Fruit fly (Drosophila melanogaster) whole organism, embryonic: Measurements from ENCODE around the gene CG2865.

Experiments used
- Ada2b ChIP-seq: fragments of 200-800 bp; sonication (Bioruptor generic); IDR thresholded peaks from 2 replicates; pipeline ENCODE4 v1.3.6; 2022; ENCODE audit warnings: missing biosample characterization, missing genetic modification characterization
- Aef1 ChIP-seq: fragments of 200-800 bp; sonication (Bioruptor generic); IDR thresholded peaks from 3 replicates; pipeline ENCODE4 v1.3.6; 2022; ENCODE audit warnings: missing biosample characterization, missing genetic modification characterization
- Atf3 ChIP-seq: fragments of 200-800 bp; sonication (Bioruptor generic); optimal IDR thresholded peaks from 3 replicates; lab custom pipeline; 2016; ENCODE audit warnings: missing biosample characterization, missing genetic modification characterization
- Atf6 ChIP-seq: fragments of 200-800 bp; sonication (Bioruptor generic); IDR thresholded peaks from 2 replicates; pipeline ENCODE4 v1.3.6; 2022; ENCODE audit warnings: missing biosample characterization, missing genetic modification characterization
- Bteb2 ChIP-seq: fragments of 200-800 bp; sonication (Bioruptor generic); optimal IDR thresholded peaks from 2 replicates; lab custom pipeline; 2016; ENCODE audit warnings: missing biosample characterization, missing genetic modification characterization
- CG11695 ChIP-seq: fragments of 200-800 bp; sonication (Bioruptor generic); IDR thresholded peaks from 3 replicates; pipeline ENCODE4 v1.3.6; 2022; ENCODE audit warnings: missing biosample characterization, missing genetic modification characterization
- CG11696 ChIP-seq: fragments of 200-800 bp; sonication (Bioruptor generic); IDR thresholded peaks from 2 replicates; pipeline ENCODE4 v1.3.6; 2022; ENCODE audit warnings: missing biosample characterization, missing genetic modification characterization
- CG12071 ChIP-seq: fragments of 200-800 bp; sonication (Bioruptor generic); optimal IDR thresholded peaks from 3 replicates; lab custom pipeline; 2018; ENCODE audit warnings: missing biosample characterization, mild to moderate bottlenecking, missing genetic modification characterization
- CG1233 ChIP-seq: fragments of 200-800 bp; sonication (Bioruptor generic); optimal IDR thresholded peaks from 4 replicates; lab custom pipeline; 2018; ENCODE audit warnings: missing biosample characterization, mild to moderate bottlenecking, missing genetic modification characterization
- CG14965 ChIP-seq: fragments of 200-800 bp; sonication (Bioruptor generic); optimal IDR thresholded peaks from 2 replicates; lab custom pipeline; 2016; ENCODE audit warnings: missing biosample characterization, missing genetic modification characterization, borderline replicate concordance
- CG15073 ChIP-seq: fragments of 200-800 bp; sonication (Bioruptor generic); optimal IDR thresholded peaks from 2 replicates; lab custom pipeline; 2016; ENCODE audit warnings: missing biosample characterization, missing genetic modification characterization
- CG31365 ChIP-seq: fragments of 200-800 bp; sonication (Bioruptor generic); optimal IDR thresholded peaks from 2 replicates; lab custom pipeline; 2018; ENCODE audit warnings: missing biosample characterization, mild to moderate bottlenecking, missing genetic modification characterization
- CG33557 ChIP-seq: fragments of 200-800 bp; sonication (Bioruptor generic); optimal IDR thresholded peaks from 2 replicates; lab custom pipeline; 2019; ENCODE audit warnings: missing biosample characterization, mild to moderate bottlenecking, missing genetic modification characterization, moderate library complexity
- CG6791 ChIP-seq: fragments of 200-800 bp; sonication (Bioruptor generic); IDR thresholded peaks from 3 replicates; pipeline ENCODE4 v1.3.6; 2022; ENCODE audit warnings: missing biosample characterization, missing genetic modification characterization; ENCODE audit not compliant: partially characterized antibody
- CG7271 ChIP-seq: fragments of 200-800 bp; sonication (Bioruptor generic); optimal IDR thresholded peaks from 2 replicates; lab custom pipeline; 2018; ENCODE audit warnings: missing biosample characterization, mild to moderate bottlenecking, missing genetic modification characterization, moderate library complexity
- CG7745 ChIP-seq: fragments of 200-800 bp; sonication (Bioruptor generic); optimal IDR thresholded peaks from 2 replicates; lab custom pipeline; 2018; ENCODE audit warnings: missing biosample characterization, mild to moderate bottlenecking, missing genetic modification characterization, moderate library complexity
- CG9876 ChIP-seq: fragments of 200-800 bp; sonication (Bioruptor generic); optimal IDR thresholded peaks from 2 replicates; lab custom pipeline; 2016; ENCODE audit warnings: missing biosample characterization, missing genetic modification characterization
- Chrac-16 ChIP-seq: fragments of 200-800 bp; sonication (Bioruptor generic); optimal IDR thresholded peaks from 3 replicates; lab custom pipeline; 2016; ENCODE audit warnings: missing biosample characterization, missing genetic modification characterization
- Dip3 ChIP-seq: fragments of 200-800 bp; sonication (Bioruptor generic); optimal IDR thresholded peaks from 3 replicates; lab custom pipeline; 2016; ENCODE audit warnings: missing biosample characterization, missing genetic modification characterization
- Dref ChIP-seq: fragments of 200-800 bp; sonication (Bioruptor generic); IDR thresholded peaks from 2 replicates; pipeline ENCODE4 v1.3.6; 2022; ENCODE audit warnings: missing biosample characterization, missing genetic modification characterization
- Elba2 ChIP-seq: fragments of 200-800 bp; sonication (Bioruptor generic); optimal IDR thresholded peaks from 3 replicates; lab custom pipeline; 2016; ENCODE audit warnings: missing biosample characterization, missing genetic modification characterization
- Fer3 ChIP-seq: fragments of 200-800 bp; sonication (Bioruptor generic); optimal IDR thresholded peaks from 2 replicates; lab custom pipeline; 2018; ENCODE audit warnings: missing biosample characterization, mild to moderate bottlenecking, missing genetic modification characterization, moderate library complexity
- GATAe ChIP-seq: fragments of 200-800 bp; sonication (Bioruptor generic); conservative IDR thresholded peaks from 2 replicates; pipeline ENCODE4 v1.3.6; 2022; ENCODE audit warnings: missing biosample characterization, missing genetic modification characterization
- HLHmδ ChIP-seq: fragments of 200-800 bp; sonication (Bioruptor generic); optimal IDR thresholded peaks from 2 replicates; lab custom pipeline; 2018; ENCODE audit warnings: missing biosample characterization, mild to moderate bottlenecking, missing genetic modification characterization, moderate library complexity
- NFAT ChIP-seq: fragments of 200-800 bp; sonication (Bioruptor generic); IDR thresholded peaks from 2 replicates; pipeline ENCODE4 v1.3.6; 2022; ENCODE audit warnings: missing biosample characterization, missing genetic modification characterization
- Scr ChIP-seq: fragments of 200-800 bp; sonication (Bioruptor generic); IDR thresholded peaks from 2 replicates; pipeline ENCODE4 v1.3.6; 2022; ENCODE audit warnings: missing biosample characterization, missing genetic modification characterization; ENCODE audit not compliant: partially characterized antibody
- Sin3A ChIP-seq: fragments of >200 bp; optimal IDR thresholded peaks from 2 replicates; lab custom pipeline; 2018
- Spps ChIP-seq: fragments of 200-800 bp; sonication (Bioruptor generic); optimal IDR thresholded peaks from 2 replicates; lab custom pipeline; 2018; ENCODE audit warnings: missing biosample characterization, mild to moderate bottlenecking, missing genetic modification characterization
- Sry-δ ChIP-seq: fragments of 200-800 bp; sonication (Bioruptor generic); optimal IDR thresholded peaks from 2 replicates; lab custom pipeline; 2016; ENCODE audit warnings: missing biosample characterization, missing genetic modification characterization
- Ssrp ChIP-seq: fragments of 200-800 bp; sonication (Bioruptor generic); optimal IDR thresholded peaks from 2 replicates; lab custom pipeline; 2018; ENCODE audit warnings: missing biosample characterization, mild to moderate bottlenecking, missing genetic modification characterization, moderate library complexity
- ac ChIP-seq: fragments of 200-800 bp; sonication (Bioruptor generic); optimal IDR thresholded peaks from 3 replicates; lab custom pipeline; 2017; ENCODE audit warnings: missing biosample characterization, mild to moderate bottlenecking, missing genetic modification characterization
- ato ChIP-seq: fragments of 200-800 bp; sonication (Bioruptor generic); IDR thresholded peaks from 2 replicates; pipeline ENCODE4 v1.3.6; 2022; ENCODE audit warnings: missing biosample characterization, missing genetic modification characterization; ENCODE audit not compliant: partially characterized antibody
- cad ChIP-seq: fragments of >200 bp; optimal IDR thresholded peaks from 2 replicates; lab custom pipeline; 2017; ENCODE audit warnings: missing biosample characterization, missing genetic modification characterization
- crol ChIP-seq: fragments of 200-800 bp; sonication (Bioruptor generic); IDR thresholded peaks from 2 replicates; pipeline ENCODE4 v1.3.6; 2022; ENCODE audit warnings: missing biosample characterization, missing genetic modification characterization
- emc ChIP-seq: fragments of 200-800 bp; sonication (Bioruptor generic); optimal IDR thresholded peaks from 2 replicates; lab custom pipeline; 2016; ENCODE audit warnings: missing biosample characterization, missing genetic modification characterization
- esg ChIP-seq: fragments of 200-800 bp; sonication (Bioruptor generic); conservative IDR thresholded peaks from 2 replicates; pipeline ENCODE4 v1.3.6; 2022; ENCODE audit warnings: missing biosample characterization, missing genetic modification characterization
- exex ChIP-seq: fragments of 200-800 bp; sonication (Bioruptor generic); optimal IDR thresholded peaks from 4 replicates; lab custom pipeline; 2018; ENCODE audit warnings: missing biosample characterization, mild to moderate bottlenecking, missing genetic modification characterization, moderate library complexity
- her ChIP-seq: fragments of 200-800 bp; sonication (Bioruptor generic); optimal IDR thresholded peaks from 2 replicates; lab custom pipeline; 2016; ENCODE audit warnings: missing biosample characterization, missing genetic modification characterization
- jing ChIP-seq: fragments of 200-800 bp; sonication (Bioruptor generic); optimal IDR thresholded peaks from 2 replicates; lab custom pipeline; 2018; ENCODE audit warnings: missing biosample characterization, mild to moderate bottlenecking, missing genetic modification characterization
- kni ChIP-seq: fragments of 200-800 bp; sonication (Bioruptor generic); optimal IDR thresholded peaks from 3 replicates; lab custom pipeline; 2017; ENCODE audit warnings: mild to moderate bottlenecking, missing biosample characterization, missing genetic modification reagents, missing genetic modification characterization
- lov ChIP-seq, 2 experiments: fragments of 200-800 bp in 1 of 2; fragments of >200 bp in 1 of 2; sonication (Bioruptor generic) in 1 of 2; IDR thresholded peaks in 1 of 2; optimal IDR thresholded peaks in 1 of 2; 2 replicates in 1 of 2; 3 replicates in 1 of 2; pipeline versions ENCODE4 v1.3.6 to Lab custom; 2017 to 2022; ENCODE audit warnings: missing biosample characterization in 1 of 2, missing genetic modification characterization in 1 of 2
- mam ChIP-seq: fragments of 200-800 bp; sonication (Bioruptor generic); optimal IDR thresholded peaks from 3 replicates; lab custom pipeline; 2016; ENCODE audit warnings: missing biosample characterization, missing genetic modification characterization
- mirr ChIP-seq: fragments of 200-800 bp; sonication (Bioruptor generic); optimal IDR thresholded peaks from 3 replicates; lab custom pipeline; 2018; ENCODE audit warnings: missing biosample characterization, mild to moderate bottlenecking, missing genetic modification characterization
- nerfin-1 ChIP-seq: fragments of 200-800 bp; sonication (Bioruptor generic); optimal IDR thresholded peaks from 3 replicates; lab custom pipeline; 2019; ENCODE audit warnings: missing biosample characterization, mild to moderate bottlenecking, missing genetic modification characterization, moderate library complexity
- pita ChIP-seq: fragments of 200-800 bp; sonication (Bioruptor generic); optimal IDR thresholded peaks from 2 replicates; lab custom pipeline; 2017; ENCODE audit warnings: missing biosample characterization, mild to moderate bottlenecking, missing genetic modification characterization
- psq ChIP-seq: fragments of 200-800 bp; sonication (Bioruptor generic); optimal IDR thresholded peaks from 2 replicates; lab custom pipeline; 2017; ENCODE audit warnings: missing biosample characterization, missing genetic modification characterization
- sima ChIP-seq: fragments of 200-800 bp; sonication (Bioruptor generic); optimal IDR thresholded peaks from 2 replicates; lab custom pipeline; 2016; ENCODE audit warnings: missing biosample characterization, missing genetic modification characterization
- sqz ChIP-seq: fragments of 200-800 bp; sonication (Bioruptor generic); optimal IDR thresholded peaks from 3 replicates; lab custom pipeline; 2018; ENCODE audit warnings: missing biosample characterization, mild to moderate bottlenecking, missing genetic modification characterization
- tin ChIP-seq: fragments of 200-800 bp; sonication (Bioruptor generic); optimal IDR thresholded peaks from 3 replicates; lab custom pipeline; 2016; ENCODE audit warnings: missing biosample characterization, missing genetic modification characterization
- trh ChIP-seq: fragments of 200-800 bp; sonication (Bioruptor generic); optimal IDR thresholded peaks from 2 replicates; lab custom pipeline; 2016; ENCODE audit warnings: missing biosample characterization, missing genetic modification characterization

Gene CG2865

dm6 chrX:2321900-2322555 is 28.8 kb upstream of the CG2865 start (continued):
- TF ChIP-seq kni (GFP tag; lab: Kevin White, UChicago) (no peak), Ada2b (peak; percentile 46; the same call in 1 of the 2 replicates), CG15073 (no peak), CG12071 (GFP tag; lab: Kevin White, UChicago) (no peak), CG7745 (no peak), CG11696 (peak; percentile 45; the same call in 1 of the 2 replicates), pita (GFP tag; lab: Kevin White, UChicago) (no peak), mam (peak; percentile 39), CG11695 (GFP tag; lab: Robert Waterston, UW) (peak; percentile 49; the same call in 1 of the 3 replicates), Spps (no peak), Fer3 (tag; lab: Kevin White, UChicago) (peak; percentile 5), Scr (GFP tag; lab: Robert Waterston, UW) (no peak), Dref (no peak), exex (tag; lab: Kevin White, UChicago) (no peak), CG1233 (GFP tag; lab: Kevin White, UChicago) (no peak), Ssrp (tag; lab: Kevin White, UChicago) (peak; percentile 35), NFAT (GFP tag; lab: Robert Waterston, UW) (peak; percentile 29; the same call in 1 of the 2 replicates), nerfin-1 (tag; lab: Kevin White, UChicago) (no peak), CG6791 (no peak), cad (GFP tag; lab: Kevin White, UChicago) (no peak), lov (optimal IDR thresholded peaks at IDR 0.05; lab: Kevin White, UChicago) (no peak), lov (GFP tag; IDR thresholded peaks at IDR 0.05; lab: Robert Waterston, UW) (0 out of 3 replicates have a peak, but pooled peaks have one; percentile 56), Sry-δ (GFP tag; lab: Kevin White, UChicago) (peak; percentile 11), sqz (GFP tag; lab: Kevin White, UChicago) (no peak), CG9876 (peak; percentile 39), Atf6 (GFP tag; lab: Robert Waterston, UW) (peak; percentile 45; the same call in 1 of the 2 replicates), sima (no peak), trh (GFP tag; lab: Kevin White, UChicago) (no peak), Atf3 (GFP tag; lab: Kevin White, UChicago) (peak; percentile 21), HLHmδ (GFP tag; lab: Kevin White, UChicago) (no peak), CG33557 (GFP tag; lab: Kevin White, UChicago) (no peak), mirr (GFP tag; lab: Kevin White, UChicago) (no peak), tin (GFP tag; lab: Kevin White, UChicago) (peak; percentile 54), her (GFP tag; lab: Kevin White, UChicago) (peak; percentile 43), Dip3 (no peak), jing (GFP tag; lab: Kevin White, UChicago) (peak; percentile 0), GATAe (GFP tag; lab: Robert Waterston, UW) (no peak), crol (GFP tag; lab: Robert Waterston, UW) (peak; percentile 27; the same call in 1 of the 2 replicates), CG7271 (tag; lab: Kevin White, UChicago) (no peak), Elba2 (no peak), Bteb2 (GFP tag; lab: Kevin White, UChicago) (peak; percentile 45), esg (GFP tag; lab: Robert Waterston, UW) (peak; percentile 61), CG31365 (tag; lab: Kevin White, UChicago) (no peak), ato (GFP tag; lab: Robert Waterston, UW) (no peak), Sin3A (lab: Kevin White, UChicago) (no peak), Chrac-16 (GFP tag; lab: Kevin White, UChicago) (peak; percentile 47), ac (GFP tag; lab: Kevin White, UChicago) (peak; percentile 15), CG14965 (no peak), Aef1 (peak; percentile 49; the same call in 2 of the 3 replicates), psq (GFP tag; lab: Kevin White, UChicago) (no peak), emc (GFP tag; lab: Kevin White, UChicago) (no peak)
